Worm (Caenorhabditis elegans): ENCODE measurements around the gene F08G2.5.

DNA sequence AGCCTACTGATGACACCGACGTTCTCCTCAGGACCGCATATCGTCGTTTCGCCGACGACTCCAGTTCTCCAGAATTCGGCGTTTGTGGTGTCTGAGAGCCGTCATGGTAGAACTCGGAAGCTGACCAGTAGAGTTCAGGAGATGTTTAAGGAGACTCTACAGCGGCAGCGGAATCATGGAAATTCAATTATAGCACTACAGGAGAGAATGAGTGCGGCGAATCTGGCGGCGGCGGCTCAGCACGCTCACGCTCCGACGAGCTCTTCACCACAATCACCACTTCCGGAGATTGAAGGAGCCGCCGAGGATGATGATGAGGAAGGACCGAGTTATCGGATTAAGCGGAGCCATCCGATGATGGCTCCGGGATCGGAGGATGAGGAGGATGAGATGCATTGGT lies 46.2 kb upstream of the F08G2.5 start:
- TF ChIP-seq rec-8 (tag; optimal IDR thresholded peaks at IDR 0.05) (no peak), nhr-120 (GFP tag; IDR thresholded peaks at IDR 0.05) (no peak)
